Fruit fly (Drosophila melanogaster) whole organism, embryonic: Measurements from ENCODE around the gene nAChRbeta1.
A peak's percentile ranks its signal among the peaks of the same experiment; 100 is the strongest.

Experiments used
- Blimp-1 ChIP-seq: fragments of 200-800 bp; sonication (Bioruptor generic); optimal IDR thresholded peaks from 3 replicates; lab custom pipeline; 2018; ENCODE audit warnings: missing biosample characterization, missing genetic modification characterization, mild to moderate bottlenecking, moderate library complexity, missing genetic modification reagents
- BtbVII ChIP-seq: fragments of 200-800 bp; sonication (Bioruptor generic); optimal IDR thresholded peaks from 3 replicates; lab custom pipeline; 2017; ENCODE audit warnings: missing biosample characterization, mild to moderate bottlenecking, missing genetic modification characterization
- Bteb2 ChIP-seq: fragments of 200-800 bp; sonication (Bioruptor generic); optimal IDR thresholded peaks from 2 replicates; lab custom pipeline; 2016; ENCODE audit warnings: missing biosample characterization, missing genetic modification characterization
- CG10147 ChIP-seq: fragments of 200-800 bp; sonication (Bioruptor generic); optimal IDR thresholded peaks from 2 replicates; lab custom pipeline; 2019; ENCODE audit warnings: missing biosample characterization, mild to moderate bottlenecking, missing genetic modification characterization, moderate library complexity
- CG10565 ChIP-seq: fragments of 200-800 bp; sonication (Bioruptor generic); optimal IDR thresholded peaks from 3 replicates; lab custom pipeline; 2016; ENCODE audit warnings: missing biosample characterization, mild to moderate bottlenecking, missing genetic modification characterization
- CG12155 ChIP-seq: fragments of 200-800 bp; sonication (Bioruptor generic); optimal IDR thresholded peaks from 3 replicates; lab custom pipeline; 2016; ENCODE audit warnings: missing biosample characterization, missing genetic modification characterization
- CG12744 ChIP-seq: fragments of 200-800 bp; sonication (Bioruptor generic); optimal IDR thresholded peaks from 2 replicates; lab custom pipeline; 2016; ENCODE audit warnings: missing biosample characterization, missing genetic modification characterization
- CG12942 ChIP-seq: fragments of 200-800 bp; sonication (Bioruptor generic); optimal IDR thresholded peaks from 3 replicates; lab custom pipeline; 2016; ENCODE audit warnings: missing biosample characterization, missing genetic modification characterization
- CG14050 ChIP-seq: fragments of 200-800 bp; sonication (Bioruptor generic); IDR thresholded peaks from 3 replicates; pipeline ENCODE4 v1.3.6; 2022; ENCODE audit warnings: missing biosample characterization, missing genetic modification characterization
- CG15011 ChIP-seq: fragments of 200-800 bp; sonication (Bioruptor generic); optimal IDR thresholded peaks from 3 replicates; lab custom pipeline; 2018; ENCODE audit warnings: missing biosample characterization, mild to moderate bottlenecking, missing genetic modification characterization
- CG16863 ChIP-seq: fragments of 200-800 bp; sonication (Bioruptor generic); optimal IDR thresholded peaks from 3 replicates; lab custom pipeline; 2016; ENCODE audit warnings: missing biosample characterization, missing genetic modification characterization
- CG18476 ChIP-seq: fragments of 200-800 bp; sonication (Bioruptor generic); optimal IDR thresholded peaks from 2 replicates; lab custom pipeline; 2016; ENCODE audit warnings: missing biosample characterization, mild to moderate bottlenecking, missing genetic modification characterization
- CG30403 ChIP-seq: fragments of 200-800 bp; sonication (Bioruptor generic); optimal IDR thresholded peaks from 3 replicates; lab custom pipeline; 2016; ENCODE audit warnings: missing biosample characterization, missing genetic modification characterization
- CG3065 ChIP-seq: fragments of 200-800 bp; sonication (Bioruptor generic); optimal IDR thresholded peaks from 2 replicates; lab custom pipeline; 2016; ENCODE audit warnings: missing biosample characterization, missing genetic modification characterization
- CG31388 ChIP-seq: fragments of 200-800 bp; sonication (Bioruptor generic); optimal IDR thresholded peaks from 2 replicates; lab custom pipeline; 2016; ENCODE audit warnings: missing biosample characterization, missing genetic modification characterization
- CG3281 ChIP-seq: fragments of 200-800 bp; sonication (Bioruptor generic); optimal IDR thresholded peaks from 3 replicates; lab custom pipeline; 2017; ENCODE audit warnings: missing biosample characterization, mild to moderate bottlenecking, missing genetic modification characterization
- CG4328 ChIP-seq: fragments of 200-800 bp; sonication (Bioruptor generic); optimal IDR thresholded peaks from 3 replicates; lab custom pipeline; 2017; ENCODE audit warnings: missing biosample characterization, missing genetic modification reagents, missing genetic modification characterization
- CG6175 ChIP-seq: fragments of 200-800 bp; sonication (Bioruptor generic); IDR thresholded peaks from 3 replicates; pipeline ENCODE4 v1.3.6; 2022; ENCODE audit warnings: missing biosample characterization, missing genetic modification characterization
- CG6683 ChIP-seq: fragments of 200-800 bp; sonication (Bioruptor generic); optimal IDR thresholded peaks from 2 replicates; lab custom pipeline; 2017; ENCODE audit warnings: missing biosample characterization, mild to moderate bottlenecking, missing genetic modification characterization, missing genetic modification reagents
- CG7357 ChIP-seq: fragments of 200-800 bp; sonication (Bioruptor generic); IDR thresholded peaks from 3 replicates; pipeline ENCODE4 v1.3.6; 2022; ENCODE audit warnings: missing biosample characterization, missing genetic modification characterization
- CG8388 ChIP-seq: fragments of 200-800 bp; sonication (Bioruptor generic); optimal IDR thresholded peaks from 2 replicates; lab custom pipeline; 2019; ENCODE audit warnings: missing biosample characterization, mild to moderate bottlenecking, missing genetic modification characterization, moderate library complexity
- Dek ChIP-seq: fragments of 200-800 bp; sonication (Bioruptor generic); optimal IDR thresholded peaks from 3 replicates; lab custom pipeline; 2019; ENCODE audit warnings: missing biosample characterization, mild to moderate bottlenecking, missing genetic modification characterization, moderate library complexity
- Drgx ChIP-seq: fragments of 200-800 bp; sonication (Bioruptor generic); IDR thresholded peaks from 2 replicates; pipeline ENCODE4 v1.3.6; 2022; ENCODE audit warnings: missing biosample characterization, missing genetic modification characterization
- ERR ChIP-seq: fragments of 200-800 bp; sonication (Bioruptor generic); optimal IDR thresholded peaks from 2 replicates; lab custom pipeline; 2016; ENCODE audit warnings: missing biosample characterization, missing genetic modification characterization
- Hmr ChIP-seq: fragments of 200-800 bp; sonication (Bioruptor generic); optimal IDR thresholded peaks from 3 replicates; lab custom pipeline; 2017; ENCODE audit warnings: mild to moderate bottlenecking, missing biosample characterization, missing genetic modification reagents, missing genetic modification characterization
- Hr39 ChIP-seq: fragments of >200 bp; optimal IDR thresholded peaks from 2 replicates; lab custom pipeline; 2017
- Max ChIP-seq: fragments of 200-800 bp; sonication (Bioruptor generic); optimal IDR thresholded peaks from 2 replicates; lab custom pipeline; 2016; ENCODE audit warnings: missing biosample characterization, mild to moderate bottlenecking, missing genetic modification characterization
- Med ChIP-seq: fragments of 200-800 bp; sonication (Bioruptor generic); peaks from one replicate; lab custom pipeline; 2016; ENCODE audit warnings: missing biosample characterization, missing genetic modification characterization, mild to moderate bottlenecking, inconsistent platforms, moderate library complexity
- Mes4 ChIP-seq: fragments of 200-800 bp; sonication (Bioruptor generic); optimal IDR thresholded peaks from 2 replicates; lab custom pipeline; 2016; ENCODE audit warnings: missing biosample characterization, missing genetic modification characterization
- Ptx1 ChIP-seq: fragments of 200-800 bp; sonication (Bioruptor generic); IDR thresholded peaks from 2 replicates; pipeline ENCODE4 v1.3.6; 2022; ENCODE audit warnings: missing biosample characterization, missing genetic modification characterization
- Xbp1 ChIP-seq: fragments of 200-800 bp; sonication (Bioruptor generic); optimal IDR thresholded peaks from 3 replicates; lab custom pipeline; 2016; ENCODE audit warnings: missing biosample characterization, mild to moderate bottlenecking, missing genetic modification characterization
- ab ChIP-seq: fragments of 200-800 bp; sonication (Bioruptor generic); optimal IDR thresholded peaks from 2 replicates; lab custom pipeline; 2016; ENCODE audit warnings: missing biosample characterization, missing genetic modification characterization
- ato ChIP-seq: fragments of 200-800 bp; sonication (Bioruptor generic); IDR thresholded peaks from 2 replicates; pipeline ENCODE4 v1.3.6; 2022; ENCODE audit warnings: missing biosample characterization, missing genetic modification characterization; ENCODE audit not compliant: partially characterized antibody
- bigmax ChIP-seq: fragments of 200-800 bp; sonication (Bioruptor generic); optimal IDR thresholded peaks from 2 replicates; lab custom pipeline; 2018; ENCODE audit warnings: missing biosample characterization, mild to moderate bottlenecking, missing genetic modification characterization
- chm ChIP-seq: fragments of 200-800 bp; sonication (Bioruptor generic); IDR thresholded peaks from 2 replicates; pipeline ENCODE4 v1.3.6; 2022; ENCODE audit warnings: missing biosample characterization, missing genetic modification characterization
- chn ChIP-seq: fragments of 200-800 bp; sonication (Bioruptor generic); optimal IDR thresholded peaks from 2 replicates; lab custom pipeline; 2016; ENCODE audit warnings: missing biosample characterization, missing genetic modification characterization
- crc ChIP-seq: fragments of 200-800 bp; sonication (Bioruptor generic); optimal IDR thresholded peaks from 2 replicates; lab custom pipeline; 2016; ENCODE audit warnings: missing biosample characterization, missing genetic modification characterization
- dm ChIP-seq: fragments of 200-800 bp; sonication (Bioruptor generic); optimal IDR thresholded peaks from 3 replicates; lab custom pipeline; 2016; ENCODE audit warnings: missing biosample characterization, missing genetic modification characterization
- fru ChIP-seq: fragments of >200 bp; optimal IDR thresholded peaks from 2 replicates; lab custom pipeline; 2017
- gcm2 ChIP-seq: fragments of 200-800 bp; sonication (Bioruptor generic); optimal IDR thresholded peaks from 2 replicates; lab custom pipeline; 2016; ENCODE audit warnings: missing biosample characterization, missing genetic modification characterization
- grn ChIP-seq: fragments of 200-800 bp; sonication (Bioruptor generic); optimal IDR thresholded peaks from 3 replicates; lab custom pipeline; 2017; ENCODE audit warnings: missing biosample characterization, missing genetic modification characterization
- gro ChIP-seq: fragments of 200-800 bp; sonication (Bioruptor generic); optimal IDR thresholded peaks from 2 replicates; lab custom pipeline; 2016; ENCODE audit warnings: missing biosample characterization, missing genetic modification characterization
- ham ChIP-seq: fragments of 200-800 bp; sonication (Bioruptor generic); IDR thresholded peaks from 2 replicates; pipeline ENCODE4 v1.3.6; 2022; ENCODE audit warnings: missing biosample characterization, missing genetic modification characterization
- her ChIP-seq: fragments of 200-800 bp; sonication (Bioruptor generic); optimal IDR thresholded peaks from 2 replicates; lab custom pipeline; 2016; ENCODE audit warnings: missing biosample characterization, missing genetic modification characterization
- jigr1 ChIP-seq: fragments of 200-800 bp; sonication (Bioruptor generic); IDR thresholded peaks from 3 replicates; pipeline ENCODE4 v1.3.6; 2022; ENCODE audit warnings: missing biosample characterization, missing genetic modification characterization
- jing ChIP-seq: fragments of 200-800 bp; sonication (Bioruptor generic); optimal IDR thresholded peaks from 2 replicates; lab custom pipeline; 2018; ENCODE audit warnings: missing biosample characterization, mild to moderate bottlenecking, missing genetic modification characterization
- kay ChIP-seq: fragments of 200-800 bp; sonication (Bioruptor generic); optimal IDR thresholded peaks from 2 replicates; lab custom pipeline; 2016; ENCODE audit warnings: missing biosample characterization, missing genetic modification characterization
- lbe ChIP-seq: fragments of 200-800 bp; sonication (Bioruptor generic); optimal IDR thresholded peaks from 2 replicates; lab custom pipeline; 2016; ENCODE audit warnings: missing biosample characterization, mild to moderate bottlenecking, missing genetic modification characterization
- pita ChIP-seq: fragments of 200-800 bp; sonication (Bioruptor generic); optimal IDR thresholded peaks from 2 replicates; lab custom pipeline; 2017; ENCODE audit warnings: missing biosample characterization, mild to moderate bottlenecking, missing genetic modification characterization
- pzg ChIP-seq: fragments of 200-800 bp; sonication (Bioruptor generic); optimal IDR thresholded peaks from 3 replicates; lab custom pipeline; 2018; ENCODE audit warnings: missing biosample characterization, mild to moderate bottlenecking, missing genetic modification characterization, moderate library complexity
- schlank ChIP-seq: fragments of 200-800 bp; sonication (Bioruptor generic); optimal IDR thresholded peaks from 2 replicates; lab custom pipeline; 2018; ENCODE audit warnings: missing biosample characterization, mild to moderate bottlenecking, missing genetic modification characterization
- sens-2 ChIP-seq: fragments of 200-800 bp; sonication (Bioruptor generic); IDR thresholded peaks from 2 replicates; pipeline ENCODE4 v1.3.6; 2022; ENCODE audit warnings: missing biosample characterization, missing genetic modification characterization
- tgo ChIP-seq: fragments of 200-800 bp; sonication (Bioruptor generic); IDR thresholded peaks from 3 replicates; pipeline ENCODE4 v1.3.6; 2022; ENCODE audit warnings: missing biosample characterization, missing genetic modification characterization
- trem ChIP-seq: fragments of 200-800 bp; optimal IDR thresholded peaks from 3 replicates; lab custom pipeline; 2019; ENCODE audit warnings: missing biosample characterization, mild to moderate bottlenecking, missing genetic modification characterization, moderate library complexity

Gene nAChRbeta1

dm6 chr3L:4445824-4446223 lies 16.7 kb downstream of the nAChRbeta1 start (continued):
- TF ChIP-seq CG4328 (GFP tag; lab: Kevin White, UChicago) (no peak), pita (GFP tag; lab: Kevin White, UChicago) (no peak), pzg (no peak), sens-2 (GFP tag; lab: Robert Waterston, UW) (no peak), BtbVII (GFP tag; lab: Kevin White, UChicago) (peak; percentile 10), CG8388 (GFP tag; lab: Kevin White, UChicago) (no peak), CG3065 (GFP tag; lab: Kevin White, UChicago) (no peak), Max (no peak), lbe (GFP tag; lab: Kevin White, UChicago) (no peak), CG6175 (GFP tag; lab: Robert Waterston, UW) (no peak), Mes4 (GFP tag; lab: Kevin White, UChicago) (no peak), Blimp-1 (no peak), CG30403 (GFP tag; lab: Kevin White, UChicago) (no peak), dm (GFP tag; lab: Kevin White, UChicago) (no peak), CG31388 (GFP tag; lab: Kevin White, UChicago) (no peak), CG3281 (GFP tag; lab: Kevin White, UChicago) (peak; percentile 68), Ptx1 (GFP tag; lab: Robert Waterston, UW) (peak; percentile 34; the same call in 1 of the 2 replicates), trem (tag; lab: Kevin White, UChicago) (no peak), ham (GFP tag; lab: Robert Waterston, UW) (no peak), chn (GFP tag; lab: Kevin White, UChicago) (no peak), CG10565 (no peak), CG16863 (GFP tag; lab: Kevin White, UChicago) (no peak), CG12942 (GFP tag; lab: Kevin White, UChicago) (no peak), CG14050 (no peak), Xbp1 (GFP tag; lab: Kevin White, UChicago) (no peak), CG6683 (GFP tag; lab: Kevin White, UChicago) (no peak), jing (GFP tag; lab: Kevin White, UChicago) (no peak), gro (GFP tag; lab: Kevin White, UChicago) (peak; percentile 69), bigmax (no peak), jigr1 (GFP tag; lab: Robert Waterston, UW) (no peak), Drgx (no peak), Hr39 (lab: Kevin White, UChicago) (no peak), Bteb2 (GFP tag; lab: Kevin White, UChicago) (no peak), CG18476 (GFP tag; lab: Kevin White, UChicago) (no peak), chm (GFP tag; lab: Robert Waterston, UW) (no peak), CG10147 (GFP tag; lab: Kevin White, UChicago) (peak; percentile 57), crc (peak; percentile 45), Dek (tag; lab: Kevin White, UChicago) (no peak), fru (lab: Kevin White, UChicago) (no peak), grn (GFP tag; lab: Kevin White, UChicago) (no peak), tgo (GFP tag; lab: Robert Waterston, UW) (no peak), kay (GFP tag; lab: Kevin White, UChicago) (no peak), CG12744 (GFP tag; lab: Kevin White, UChicago) (no peak), ato (GFP tag; lab: Robert Waterston, UW) (no peak), ab (GFP tag; lab: Kevin White, UChicago) (no peak), ERR (GFP tag; lab: Kevin White, UChicago) (no peak), CG15011 (peak; percentile 43), Hmr (GFP tag; lab: Kevin White, UChicago) (no peak), gcm2 (GFP tag; lab: Kevin White, UChicago) (no peak), her (no peak), CG12155 (GFP tag; lab: Kevin White, UChicago) (no peak), Med (GFP tag; lab: Kevin White, UChicago) (peak; percentile 23), schlank (no peak), CG7357 (no peak)
